Worm (Caenorhabditis elegans) whole organism, young adult: ENCODE measurements around the gene F54F2.9.

Source experiments
- B0261.1 ChIP-seq: sonication (generic microtip); optimal IDR thresholded peaks from 2 replicates; lab custom pipeline; 2016; ENCODE audit warnings: mild to moderate bottlenecking, missing genetic modification characterization, moderate library complexity, missing compliant biosample characterization
- F57A8.1 ChIP-seq: fragments of 200-800 bp; sonication (Bioruptor generic); optimal IDR thresholded peaks from 2 replicates; lab custom pipeline; 2018; ENCODE audit warnings: mild to moderate bottlenecking, missing genetic modification characterization, moderate library complexity, missing compliant biosample characterization
- K11D2.4 ChIP-seq: fragments of 200-800 bp; sonication (Bioruptor generic); IDR thresholded peaks from 2 replicates; pipeline ENCODE4 v1.3.6; 2022; ENCODE audit warnings: missing genetic modification reagents, missing genetic modification characterization, missing compliant biosample characterization
- T26A5.8 ChIP-seq: sonication (generic microtip); optimal IDR thresholded peaks from 2 replicates; lab custom pipeline; 2016; ENCODE audit warnings: missing genetic modification characterization, missing compliant biosample characterization
- Y53G8AR.9 ChIP-seq: fragments of 200-800 bp; sonication (Bioruptor generic); conservative IDR thresholded peaks from 2 replicates; pipeline ENCODE4 v1.3.6; 2022; ENCODE audit warnings: missing genetic modification reagents, missing genetic modification characterization, missing compliant biosample characterization
- Y67H2A.10 ChIP-seq: fragments of 200-800 bp; sonication (Bioruptor generic); conservative IDR thresholded peaks from 2 replicates; pipeline ENCODE4 v1.3.6; 2022; ENCODE audit warnings: missing genetic modification reagents, missing genetic modification characterization, missing compliant biosample characterization
- aptf-2 ChIP-seq: fragments of 200-800 bp; sonication (Bioruptor generic); conservative IDR thresholded peaks from 2 replicates; pipeline ENCODE4 v1.3.6; 2022; ENCODE audit warnings: missing genetic modification reagents, missing genetic modification characterization, missing compliant biosample characterization
- aptf-3 ChIP-seq: fragments of 200-800 bp; sonication (Bioruptor generic); IDR thresholded peaks from 2 replicates; pipeline ENCODE4 v1.3.6; 2022; ENCODE audit warnings: missing genetic modification characterization, missing compliant biosample characterization
- atf-7 ChIP-seq: sonication (generic microtip); optimal IDR thresholded peaks from 2 replicates; lab custom pipeline; 2017; ENCODE audit warnings: mild to moderate bottlenecking, missing genetic modification characterization, missing compliant biosample characterization
- cebp-2 ChIP-seq: fragments of 200-800 bp; sonication (Bioruptor generic); IDR thresholded peaks from 2 replicates; pipeline ENCODE4 v1.3.6; 2022; ENCODE audit warnings: missing genetic modification characterization, missing compliant biosample characterization
- ceh-40 ChIP-seq: fragments of 200-800 bp; sonication (Bioruptor generic); IDR thresholded peaks from 2 replicates; pipeline ENCODE4 v1.3.6; 2022; ENCODE audit warnings: missing genetic modification characterization, missing compliant biosample characterization
- ceh-58 ChIP-seq: fragments of 200-800 bp; sonication (Bioruptor generic); IDR thresholded peaks from 2 replicates; pipeline ENCODE4 v1.3.6; 2022; ENCODE audit warnings: missing genetic modification characterization, missing compliant biosample characterization
- ceh-79 ChIP-seq: sonication (generic microtip); optimal IDR thresholded peaks from 2 replicates; lab custom pipeline; 2017; ENCODE audit warnings: mild to moderate bottlenecking, missing genetic modification characterization, missing compliant biosample characterization
- ceh-91 ChIP-seq: fragments of 200-800 bp; sonication (Bioruptor generic); IDR thresholded peaks from 2 replicates; pipeline ENCODE4 v1.3.6; 2022; ENCODE audit warnings: missing genetic modification reagents, missing genetic modification characterization, missing compliant biosample characterization
- dpff-1 ChIP-seq: sonication (generic microtip); optimal IDR thresholded peaks from 2 replicates; lab custom pipeline; 2017; ENCODE audit warnings: mild to moderate bottlenecking, missing genetic modification characterization, missing compliant biosample characterization
- egl-18 ChIP-seq: fragments of 200-800 bp; sonication (Bioruptor generic); IDR thresholded peaks from 2 replicates; pipeline ENCODE4 v1.3.6; 2022; ENCODE audit warnings: missing genetic modification reagents, missing genetic modification characterization, missing compliant biosample characterization
- egrh-3 ChIP-seq: fragments of 200-800 bp; sonication (Bioruptor generic); IDR thresholded peaks from 2 replicates; pipeline ENCODE4 v1.3.6; 2022; ENCODE audit warnings: missing genetic modification reagents, missing genetic modification characterization, missing compliant biosample characterization
- ekl-4 ChIP-seq: fragments of 200-800 bp; sonication (Bioruptor generic); IDR thresholded peaks from 2 replicates; pipeline ENCODE4 v1.3.6; 2022; ENCODE audit warnings: missing genetic modification reagents, missing genetic modification characterization, missing compliant biosample characterization
- gei-17 ChIP-seq: fragments of 200-800 bp; sonication (Bioruptor generic); optimal IDR thresholded peaks from 2 replicates; lab custom pipeline; 2018; ENCODE audit warnings: mild to moderate bottlenecking, missing genetic modification characterization, missing compliant biosample characterization
- hmg-1.2 ChIP-seq: fragments of 200-800 bp; sonication (Bioruptor generic); IDR thresholded peaks from 2 replicates; pipeline ENCODE4 v1.3.6; 2022; ENCODE audit warnings: missing genetic modification reagents, missing genetic modification characterization, missing compliant biosample characterization
- lin-54 ChIP-seq: fragments of 200-800 bp; sonication (Bioruptor generic); optimal IDR thresholded peaks from 2 replicates; lab custom pipeline; 2018; ENCODE audit warnings: mild to moderate bottlenecking, missing genetic modification characterization, missing compliant biosample characterization
- madf-10 ChIP-seq: sonication (generic microtip); optimal IDR thresholded peaks from 2 replicates; lab custom pipeline; 2016; ENCODE audit warnings: mild to moderate bottlenecking, missing genetic modification characterization, missing compliant biosample characterization
- madf-3 ChIP-seq: fragments of 200-800 bp; sonication (Bioruptor generic); IDR thresholded peaks from 2 replicates; pipeline ENCODE4 v1.3.6; 2022; ENCODE audit warnings: missing genetic modification reagents, missing genetic modification characterization, missing compliant biosample characterization
- madf-6 ChIP-seq: fragments of 200-800 bp; sonication (Bioruptor generic); IDR thresholded peaks from 2 replicates; pipeline ENCODE4 v1.3.6; 2022; ENCODE audit warnings: missing genetic modification reagents, missing genetic modification characterization, missing compliant biosample characterization
- nfyb-1 ChIP-seq: fragments of 200-800 bp; sonication (Bioruptor generic); IDR thresholded peaks from 2 replicates; pipeline ENCODE4 v1.3.6; 2022; ENCODE audit warnings: missing genetic modification reagents, missing genetic modification characterization, missing compliant biosample characterization
- nhr-179 ChIP-seq: sonication (generic microtip); optimal IDR thresholded peaks from 2 replicates; lab custom pipeline; 2016; ENCODE audit warnings: mild to moderate bottlenecking, missing genetic modification characterization, missing compliant biosample characterization
- nhr-90 ChIP-seq: sonication (generic microtip); optimal IDR thresholded peaks from 2 replicates; lab custom pipeline; 2016; ENCODE audit warnings: missing genotype, mild to moderate bottlenecking, missing genetic modification characterization, missing compliant biosample characterization
- pbrm-1 ChIP-seq: fragments of 200-800 bp; sonication (Bioruptor generic); IDR thresholded peaks from 2 replicates; pipeline ENCODE4 v1.3.6; 2022; ENCODE audit warnings: missing genetic modification reagents, missing genetic modification characterization, missing compliant biosample characterization
- sea-2 ChIP-seq: fragments of 200-800 bp; sonication (Bioruptor generic); IDR thresholded peaks from 2 replicates; pipeline ENCODE4 v1.3.6; 2022; ENCODE audit warnings: missing genetic modification characterization, missing compliant biosample characterization
- snpc-1.3 ChIP-seq: sonication (generic microtip); optimal IDR thresholded peaks from 2 replicates; lab custom pipeline; 2017; ENCODE audit warnings: missing genetic modification characterization, mild to moderate bottlenecking, missing compliant biosample characterization, antibody characterized with exemption, moderate library complexity, missing genotype, missing genetic modification reagents; ENCODE audit not compliant: insufficient read depth
- somi-1 ChIP-seq: fragments of 200-800 bp; sonication (Bioruptor generic); optimal IDR thresholded peaks from 2 replicates; lab custom pipeline; 2018; ENCODE audit warnings: mild to moderate bottlenecking, missing genetic modification characterization, missing compliant biosample characterization
- sptf-2 ChIP-seq: fragments of 200-800 bp; sonication (Bioruptor generic); optimal IDR thresholded peaks from 2 replicates; lab custom pipeline; 2018; ENCODE audit warnings: mild to moderate bottlenecking, missing genetic modification characterization, missing compliant biosample characterization
- unc-62 ChIP-seq: fragments of 150-350 bp; optimal IDR thresholded peaks from 2 replicates; lab custom pipeline; 2014; ENCODE audit warnings: missing biosample characterization, missing genetic modification reagents, missing genetic modification characterization
- zfh-2 ChIP-seq: fragments of 200-800 bp; sonication (Bioruptor generic); conservative IDR thresholded peaks from 2 replicates; pipeline ENCODE4 v1.3.6; 2022; ENCODE audit warnings: missing genetic modification reagents, missing genetic modification characterization, missing compliant biosample characterization
- zim-3 ChIP-seq: sonication (generic microtip); optimal IDR thresholded peaks from 2 replicates; lab custom pipeline; 2017; ENCODE audit warnings: mild to moderate bottlenecking, missing genetic modification characterization, moderate library complexity, missing compliant biosample characterization
- ztf-22 ChIP-seq: fragments of 200-800 bp; sonication (Bioruptor generic); optimal IDR thresholded peaks from 2 replicates; lab custom pipeline; 2018; ENCODE audit warnings: mild to moderate bottlenecking, missing genetic modification characterization, moderate library complexity, missing compliant biosample characterization
- ztf-25 ChIP-seq: fragments of 200-800 bp; sonication (Bioruptor generic); IDR thresholded peaks from 2 replicates; pipeline ENCODE4 v1.3.6; 2022; ENCODE audit warnings: missing genetic modification reagents, missing genetic modification characterization, missing compliant biosample characterization
- ztf-28 ChIP-seq: fragments of 200-800 bp; sonication (Bioruptor generic); IDR thresholded peaks from 2 replicates; pipeline ENCODE4 v1.3.6; 2022; ENCODE audit warnings: missing genetic modification reagents, missing genetic modification characterization, missing compliant biosample characterization
- ztf-6 ChIP-seq: fragments of 200-800 bp; sonication (Bioruptor generic); IDR thresholded peaks from 2 replicates; pipeline ENCODE4 v1.3.6; 2022; ENCODE audit warnings: missing genetic modification reagents, missing genetic modification characterization, missing compliant biosample characterization

F54F2.9 gene

DNA sequence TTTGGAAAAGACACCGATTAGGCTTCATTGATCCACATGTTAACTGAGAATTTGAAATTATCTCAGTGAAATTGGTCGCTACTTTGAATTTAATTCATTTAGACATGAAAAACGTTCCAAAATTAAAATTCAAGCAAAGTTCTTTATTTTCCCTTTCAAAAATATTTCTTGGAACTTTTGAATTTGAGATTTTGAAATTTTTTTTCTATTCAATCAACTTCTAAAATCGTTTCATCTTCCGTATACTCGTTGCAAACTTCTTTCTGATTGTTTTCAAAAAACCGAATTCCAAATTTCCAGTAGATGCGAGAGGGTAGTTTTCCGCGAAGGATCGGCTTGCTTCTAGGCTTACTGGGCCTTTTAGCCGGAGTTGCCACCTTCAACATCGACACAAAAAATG, 8.4 kb downstream of the F54F2.9 start, which contains the start of gene pat-2:
pat-2 (plus strand) TSS at position 301 of the 400 bp plus-strand sequence.
- TF ChIP-seq madf-3 (GFP tag; lab: Robert Waterston, UW) = no peak
- no peak for TF ChIP-seq madf-6 (GFP tag; lab: Robert Waterston, UW)
- no peak for TF ChIP-seq Y67H2A.10 (GFP tag; lab: Robert Waterston, UW)
- no peak for TF ChIP-seq nfyb-1 (GFP tag; lab: Robert Waterston, UW)
- no peak for TF ChIP-seq ceh-79 (tag; lab: Kevin White, UChicago)
- TF ChIP-seq zim-3 (tag; lab: Kevin White, UChicago) = no peak
- TF ChIP-seq lin-54 = no peak
- TF ChIP-seq ceh-58 = no peak
- TF ChIP-seq unc-62 (GFP tag; lab: Kevin White, UChicago) = no peak
- TF ChIP-seq aptf-3 (GFP tag; lab: Robert Waterston, UW) = no peak
- TF ChIP-seq somi-1 (GFP tag; lab: Kevin White, UChicago) = no peak
- no peak for TF ChIP-seq dpff-1 (tag; lab: Kevin White, UChicago)
- no peak for TF ChIP-seq ekl-4 (GFP tag; lab: Robert Waterston, UW)
- TF ChIP-seq nhr-90 (tag; lab: Kevin White, UChicago) = no peak
- no peak for TF ChIP-seq ztf-25
- TF ChIP-seq sea-2 (GFP tag; lab: Robert Waterston, UW) = no peak
- no peak for TF ChIP-seq atf-7 (tag; lab: Kevin White, UChicago)
- TF ChIP-seq madf-10 (tag; lab: Kevin White, UChicago) = no peak
- TF ChIP-seq, all 124 proteins: peak for 0

DNA sequence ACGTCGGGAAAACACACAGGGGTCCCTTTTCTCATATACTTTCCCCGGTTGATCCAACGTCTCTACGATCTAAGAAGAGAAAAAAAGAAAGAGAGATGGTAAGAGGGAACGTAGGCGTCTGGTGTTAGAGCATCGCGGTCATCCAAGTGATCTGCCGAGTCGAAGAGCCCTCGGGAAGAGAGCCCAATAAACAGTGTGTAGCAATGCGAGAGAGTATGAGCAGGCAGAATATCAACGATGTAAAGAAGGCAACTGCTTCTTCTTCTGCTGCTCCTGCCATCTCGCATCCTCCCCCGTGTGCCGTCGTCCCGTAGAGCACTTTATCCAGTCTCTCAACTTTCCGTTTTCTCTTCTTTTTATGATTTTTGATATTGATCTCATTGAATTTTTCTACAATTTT, 11.3 kb downstream of the F54F2.9 start:
- TF ChIP-seq ceh-91 (GFP tag; lab: Robert Waterston, UW) (no peak), aptf-2 (GFP tag; lab: Robert Waterston, UW) (no peak), ceh-40 (GFP tag; lab: Robert Waterston, UW) (no peak), somi-1 (GFP tag; lab: Kevin White, UChicago) (no peak), ztf-22 (GFP tag; lab: Kevin White, UChicago) (no peak), hmg-1.2 (GFP tag; lab: Robert Waterston, UW) (no peak), egrh-3 (no peak), K11D2.4 (no peak), ztf-6 (GFP tag; lab: Robert Waterston, UW) (no peak), aptf-3 (GFP tag; lab: Robert Waterston, UW) (no peak), gei-17 (GFP tag; lab: Kevin White, UChicago) (no peak), F57A8.1 (GFP tag; lab: Kevin White, UChicago) (no peak), egl-18 (GFP tag; lab: Robert Waterston, UW) (no peak), pbrm-1 (no peak), snpc-1.3 (no peak), Y53G8AR.9 (GFP tag; lab: Robert Waterston, UW) (no peak), ztf-25 (no peak), T26A5.8 (no peak), zim-3 (tag; lab: Kevin White, UChicago) (no peak)
- TF ChIP-seq, all 124 proteins: peak for 0

DNA sequence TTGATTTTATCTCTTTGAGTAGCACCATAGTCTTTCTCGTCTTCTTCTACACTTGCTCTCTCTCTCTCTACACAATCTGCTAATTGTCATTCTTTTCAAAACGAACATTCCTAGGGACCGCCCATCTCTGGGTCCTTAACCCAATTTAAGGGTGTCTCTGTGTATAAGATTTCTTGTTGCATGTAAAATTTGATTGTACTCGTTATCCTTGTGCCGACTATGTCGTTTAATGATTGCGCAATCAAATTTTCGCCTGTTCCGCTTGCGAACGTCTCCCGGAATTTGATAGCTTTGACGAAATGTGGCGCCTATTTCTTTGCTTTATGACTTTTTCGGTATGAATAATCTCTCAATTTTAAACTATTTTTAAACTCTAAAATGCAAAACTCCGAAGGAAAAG, 15.9 kb downstream of the F54F2.9 start:
- TF ChIP-seq sptf-2 (GFP tag; lab: Kevin White, UChicago) (no peak), zfh-2 (no peak), cebp-2 (GFP tag; lab: Robert Waterston, UW) (no peak), nhr-179 (tag; lab: Kevin White, UChicago) (no peak), ztf-22 (GFP tag; lab: Kevin White, UChicago) (no peak), B0261.1 (no peak), ztf-28 (GFP tag; lab: Robert Waterston, UW) (no peak), egl-18 (GFP tag; lab: Robert Waterston, UW) (no peak)
